Worm (Caenorhabditis elegans) whole organism, L3 larva: ENCODE results near the gene Y17G9B.11.

Experiments
- eor-1 ChIP-seq, 2 experiments: fragments of 150-350 bp; optimal IDR thresholded peaks; 2 replicates each; lab custom pipeline; 2014 to 2018; ENCODE audit warnings: missing biosample characterization in 2 of 2, missing genetic modification characterization in 2 of 2
- nhr-28 ChIP-seq: fragments of 150-350 bp; optimal IDR thresholded peaks from 2 replicates; lab custom pipeline; 2014; ENCODE audit warnings: missing biosample characterization, missing genetic modification characterization

DNA sequence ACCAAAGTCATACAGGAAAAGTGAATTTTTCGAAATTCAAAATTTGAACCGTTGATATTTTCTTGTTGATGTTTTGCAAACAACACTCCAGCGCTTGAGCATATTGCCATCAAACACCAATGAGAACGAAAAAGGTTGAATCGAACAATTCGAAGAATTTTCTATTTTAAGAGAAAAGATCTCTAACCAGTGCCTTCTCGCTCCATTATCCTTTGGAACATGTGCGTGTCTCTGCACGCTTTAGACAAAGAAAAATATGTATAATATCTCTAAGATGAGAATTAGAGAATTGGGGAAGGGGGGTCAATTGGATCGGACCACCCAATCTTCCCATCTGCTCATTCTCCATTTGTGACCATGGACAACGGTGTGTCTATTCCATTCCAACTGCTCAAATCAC is 7.4 kb downstream of the Y17G9B.11 start, which contains the start of gene Y17G9B.2:
- TF ChIP-seq eor-1 (tag; optimal IDR thresholded peaks at IDR 0.05; lab: Kevin White, UChicago) (no peak), nhr-28 (tag; lab: Kevin White, UChicago) (no peak)
